Worm (Caenorhabditis elegans): ENCODE data around the gene C31H2.14.
A peak's percentile ranks its signal among the peaks of the same experiment; 100 is the strongest.

Gene C31H2.14

ce11 chrX:5106187-5106694 is 41.8 kb upstream of the C31H2.14 start (continued):
- TF ChIP-seq lir-1 (GFP tag; conservative IDR thresholded peaks at IDR 0.05) (no peak; the same call in 1 of the 2 replicates), madf-6 (GFP tag; IDR thresholded peaks at IDR 0.05) (peak; percentile 19; the same call in 1 of the 2 replicates), atf-7 (tag; optimal IDR thresholded peaks at IDR 0.05) (peak; percentile 94), lsy-27 (tag; optimal IDR thresholded peaks at IDR 0.05; ENCODE audit: borderline replicate concordance, insufficient read depth) (no peak), ceh-27 (GFP tag; optimal IDR thresholded peaks at IDR 0.05) (no peak), ztf-26 (tag; optimal IDR thresholded peaks at IDR 0.05) (peak; percentile 28), hmg-1.2 (GFP tag; IDR thresholded peaks at IDR 0.05) (peak; percentile 40; the same call in 1 of the 2 replicates), Y53G8AR.9 (GFP tag; conservative IDR thresholded peaks at IDR 0.05) (peak; percentile 95), pha-4 (tag; optimal IDR thresholded peaks at IDR 0.05) (no peak), F22D6.2 (tag; optimal IDR thresholded peaks at IDR 0.05) (no peak), ccch-3 (GFP tag; optimal IDR thresholded peaks at IDR 0.05) (no peak), ztf-28 (GFP tag; IDR thresholded peaks at IDR 0.05) (no peak), madf-3 (GFP tag; IDR thresholded peaks at IDR 0.05) (peak; percentile 78; the same call in 1 of the 2 replicates), ets-4 (GFP tag; optimal IDR thresholded peaks at IDR 0.05) (peak; percentile 83), ama-1 (optimal IDR thresholded peaks at IDR 0.05) (no peak), ama-1 (GFP tag; optimal IDR thresholded peaks at IDR 0.05) (no peak), lag-1 (GFP tag; IDR thresholded peaks at IDR 0.05) (no peak), nfya-1 (tag; optimal IDR thresholded peaks at IDR 0.05; ENCODE audit: borderline replicate concordance, insufficient read depth) (no peak), cebp-2 (GFP tag; IDR thresholded peaks at IDR 0.05) (peak; percentile 97), pbrm-1 (GFP tag; IDR thresholded peaks at IDR 0.05) (no peak; the same call in none of the 2 replicates), ceh-100 (GFP tag; IDR thresholded peaks at IDR 0.05) (peak; percentile 37; the same call in 1 of the 2 replicates), attf-6 (GFP tag; IDR thresholded peaks at IDR 0.05) (no peak), ZK185.1 (tag; optimal IDR thresholded peaks at IDR 0.05; ENCODE audit: poor library complexity, severe bottlenecking) (peak; percentile 25), F33H1.4 (GFP tag; IDR thresholded peaks at IDR 0.05) (no peak; the same call in 1 of the 2 replicates), ceh-58 (GFP tag; IDR thresholded peaks at IDR 0.05) (0 out of 2 replicates have a peak, but pooled peaks have one; percentile 5), aptf-2 (GFP tag; conservative IDR thresholded peaks at IDR 0.05) (no peak), ztf-3 (GFP tag; optimal IDR thresholded peaks at IDR 0.05) (peak; percentile 73), mxl-1 (tag; optimal IDR thresholded peaks at IDR 0.05) (no peak), aptf-3 (GFP tag; IDR thresholded peaks at IDR 0.05) (0 out of 2 replicates have a peak, but pooled peaks have one; percentile 45), T07F8.4 (tag; optimal IDR thresholded peaks at IDR 0.05) (no peak), chd-7 (tag; optimal IDR thresholded peaks at IDR 0.05) (peak; percentile 45), cebp-1 (GFP tag; IDR thresholded peaks at IDR 0.05) (no peak), cebp-1 (tag; optimal IDR thresholded peaks at IDR 0.05) (peak; percentile 72), bed-2 (GFP tag; IDR thresholded peaks at IDR 0.05) (no peak), nhr-90 (tag; optimal IDR thresholded peaks at IDR 0.05) (peak; percentile 31), akir-1 (GFP tag; optimal IDR thresholded peaks at IDR 0.05) (no peak), B0261.1 (tag; optimal IDR thresholded peaks at IDR 0.05) (no peak), zfh-2 (GFP tag; conservative IDR thresholded peaks at IDR 0.05) (peak; percentile 68), dpl-1 (GFP tag; optimal IDR thresholded peaks at IDR 0.05) (no peak), zim-3 (tag; optimal IDR thresholded peaks at IDR 0.05) (peak; percentile 3), F37B4.10 (GFP tag; IDR thresholded peaks at IDR 0.05) (0 out of 2 replicates have a peak, but pooled peaks have one; percentile 73), lin-35 (GFP tag; optimal IDR thresholded peaks at IDR 0.05) (no peak), repo-1 (tag; optimal IDR thresholded peaks at IDR 0.05) (peak; percentile 95), madf-8 (GFP tag; conservative IDR thresholded peaks at IDR 0.05) (no peak)

Data from whole organism, young adult.